Worm (Caenorhabditis elegans): ENCODE measurements around the gene tomm-20.

The tomm-20 gene

ce11 chrV:12303453-12304077, 39.7 kb downstream of the tomm-20 start (continued):
- TF ChIP-seq pha-4 (tag; optimal IDR thresholded peaks at IDR 0.05) (no peak), ztf-25 (GFP tag; IDR thresholded peaks at IDR 0.05) (peak; percentile 98), tbp1 (GFP tag; optimal IDR thresholded peaks at IDR 0.05) (peak; percentile 96), hsf-1 (GFP tag; IDR thresholded peaks at IDR 0.05) (peak; percentile 88), nhr-90 (tag; optimal IDR thresholded peaks at IDR 0.05) (peak; percentile 99), zim-3 (tag; optimal IDR thresholded peaks at IDR 0.05) (peak; percentile 99), snpc-1.1 (tag; optimal IDR thresholded peaks at IDR 0.05; ENCODE audit: insufficient read depth) (peak; percentile 86), K11D2.4 (GFP tag; IDR thresholded peaks at IDR 0.05) (peak; percentile 93), mxl-1 (tag; optimal IDR thresholded peaks at IDR 0.05) (peak; percentile 99), lsy-27 (tag; optimal IDR thresholded peaks at IDR 0.05; ENCODE audit: borderline replicate concordance, insufficient read depth) (peak; percentile 91), lin-35 (GFP tag; optimal IDR thresholded peaks at IDR 0.05) (peak; percentile 13 to 79 (median 70)), mel-28 (tag; optimal IDR thresholded peaks at IDR 0.05; ENCODE audit: borderline replicate concordance) (peak; percentile 93), rec-8 (tag; optimal IDR thresholded peaks at IDR 0.05) (peak; percentile 96 to 99), snpc-3.4 (tag; optimal IDR thresholded peaks at IDR 0.05) (peak; percentile 91), aptf-2 (GFP tag; conservative IDR thresholded peaks at IDR 0.05) (peak; percentile 85), dpl-1 (GFP tag; optimal IDR thresholded peaks at IDR 0.05) (peak; percentile 44), aptf-3 (GFP tag; IDR thresholded peaks at IDR 0.05) (peak; percentile 99), F57A8.1 (GFP tag; optimal IDR thresholded peaks at IDR 0.05) (peak; percentile 100), nhr-80 (tag; optimal IDR thresholded peaks at IDR 0.05) (peak; percentile 67), athp-1 (tag; optimal IDR thresholded peaks at IDR 0.05) (peak; percentile 99), ceh-79 (tag; optimal IDR thresholded peaks at IDR 0.05) (peak; percentile 100), Y56A3A.18 (GFP tag; IDR thresholded peaks at IDR 0.05) (peak; percentile 99), hmg-1.2 (GFP tag; IDR thresholded peaks at IDR 0.05) (peak; percentile 91), Y79H2A.3 (GFP tag; conservative IDR thresholded peaks at IDR 0.05) (peak; percentile 96), Y53G8AR.9 (GFP tag; conservative IDR thresholded peaks at IDR 0.05) (peak; percentile 96), nhr-27 (tag; optimal IDR thresholded peaks at IDR 0.05) (peak; percentile 100), sea-2 (GFP tag; IDR thresholded peaks at IDR 0.05) (peak; percentile 99), ceh-100 (GFP tag; IDR thresholded peaks at IDR 0.05) (peak; percentile 86), B0336.3 (GFP tag; IDR thresholded peaks at IDR 0.05) (peak; percentile 99), B0261.1 (tag; optimal IDR thresholded peaks at IDR 0.05) (peak; percentile 99), let-607 (tag; optimal IDR thresholded peaks at IDR 0.05) (peak; percentile 84 to 90), T26A5.8 (tag; optimal IDR thresholded peaks at IDR 0.05) (peak; percentile 100), nhr-120 (GFP tag; IDR thresholded peaks at IDR 0.05) (peak; percentile 100), ztf-22 (GFP tag; optimal IDR thresholded peaks at IDR 0.05) (peak; percentile 96), dpff-1 (tag; optimal IDR thresholded peaks at IDR 0.05) (peak; percentile 99), madf-8 (GFP tag; conservative IDR thresholded peaks at IDR 0.05) (peak; percentile 81), C06A6.2 (GFP tag; conservative IDR thresholded peaks at IDR 0.05) (peak; percentile 94), tbx-9 (tag; optimal IDR thresholded peaks at IDR 0.05; ENCODE audit: borderline replicate concordance) (peak; percentile 99), nfya-1 (tag; optimal IDR thresholded peaks at IDR 0.05; ENCODE audit: borderline replicate concordance, insufficient read depth) (no peak), B0035.1 (tag; optimal IDR thresholded peaks at IDR 0.05) (peak; percentile 96), hmg-20 (GFP tag; IDR thresholded peaks at IDR 0.05) (peak; percentile 96), gei-17 (GFP tag; optimal IDR thresholded peaks at IDR 0.05) (peak; percentile 93), ama-1 (optimal IDR thresholded peaks at IDR 0.05) (peak; percentile 69), ama-1 (GFP tag; optimal IDR thresholded peaks at IDR 0.05) (peak; percentile 95 to 96), ceh-40 (GFP tag; IDR thresholded peaks at IDR 0.05) (peak; percentile 97), F49E8.2 (tag; optimal IDR thresholded peaks at IDR 0.05; ENCODE audit: insufficient read depth) (peak; percentile 80), ceh-27 (GFP tag; optimal IDR thresholded peaks at IDR 0.05) (peak; percentile 99)
